Worm (Caenorhabditis elegans) whole organism, L2 larva: Measurements from ENCODE around the gene W01C8.5.

Experiments used
- ZK546.5 ChIP-seq: sonication (generic microtip); optimal IDR thresholded peaks from 2 replicates; lab custom pipeline; 2017; ENCODE audit warnings: missing biosample characterization, missing genetic modification characterization
- ceh-16 ChIP-seq: fragments of 150-350 bp; optimal IDR thresholded peaks from 2 replicates; lab custom pipeline; 2014; ENCODE audit warnings: missing biosample characterization, missing genetic modification characterization
- ceh-82 ChIP-seq: fragments of 150-350 bp; optimal IDR thresholded peaks from 2 replicates; lab custom pipeline; 2014; ENCODE audit warnings: missing biosample characterization, missing genetic modification characterization
- lin-11 ChIP-seq: fragments of 150-350 bp; sonication (generic microtip); optimal IDR thresholded peaks from 2 replicates; lab custom pipeline; 2014; ENCODE audit warnings: missing biosample characterization, missing genetic modification characterization, inconsistent platforms, mixed read lengths
- lin-13 ChIP-seq: fragments of 150-350 bp; optimal IDR thresholded peaks from 2 replicates; lab custom pipeline; 2014; ENCODE audit warnings: missing biosample characterization, missing genetic modification reagents, missing genetic modification characterization
- lin-39 ChIP-seq: fragments of 150-350 bp; optimal IDR thresholded peaks from 2 replicates; lab custom pipeline; 2014; ENCODE audit warnings: missing biosample characterization, missing genetic modification reagents, missing genetic modification characterization
- lsy-2 ChIP-seq, 2 experiments: fragments of 150-350 bp in 1 of 2; sonication (generic microtip) in 1 of 2; optimal IDR thresholded peaks; 2 replicates each; lab custom pipeline; 2014 to 2017; ENCODE audit warnings: missing biosample characterization in 2 of 2, missing genetic modification characterization in 2 of 2
- nhr-10 ChIP-seq: sonication (generic microtip); optimal IDR thresholded peaks from 2 replicates; lab custom pipeline; 2017; ENCODE audit warnings: missing biosample characterization, missing genetic modification characterization
- nhr-11 ChIP-seq: fragments of 150-350 bp; optimal IDR thresholded peaks from 2 replicates; lab custom pipeline; 2014; ENCODE audit warnings: missing biosample characterization, missing genetic modification characterization
- nhr-12 ChIP-seq: fragments of 150-350 bp; optimal IDR thresholded peaks from 2 replicates; lab custom pipeline; 2014; ENCODE audit warnings: missing biosample characterization, missing genetic modification characterization
- nhr-237 ChIP-seq: fragments of 150-350 bp; optimal IDR thresholded peaks from 2 replicates; lab custom pipeline; 2014; ENCODE audit warnings: missing biosample characterization, missing genetic modification characterization
- nhr-6 ChIP-seq: fragments of 150-350 bp; optimal IDR thresholded peaks from 2 replicates; lab custom pipeline; 2014; ENCODE audit warnings: missing biosample characterization, missing genetic modification characterization
- unc-62 ChIP-seq: fragments of 150-350 bp; optimal IDR thresholded peaks from 2 replicates; lab custom pipeline; 2014; ENCODE audit warnings: missing biosample characterization, missing genetic modification reagents, missing genetic modification characterization

- no peak for TF ChIP-seq nhr-11
- no peak for TF ChIP-seq ceh-16
- no peak for TF ChIP-seq nhr-10
- no peak for TF ChIP-seq ceh-82 (tag; lab: Kevin White, UChicago)
- TF ChIP-seq lin-13 (GFP tag; lab: Kevin White, UChicago) = peak; percentile 11
- no peak for TF ChIP-seq unc-62 (GFP tag; lab: Kevin White, UChicago)
- no peak for TF ChIP-seq lsy-2 (tag; optimal IDR thresholded peaks at IDR 0.05; lab: Kevin White, UChicago)
- no peak for TF ChIP-seq lin-39 (tag; lab: Kevin White, UChicago)
- no peak for TF ChIP-seq nhr-12 (tag; lab: Kevin White, UChicago)
- TF ChIP-seq lin-11 (tag; lab: Kevin White, UChicago) = no peak
- no peak for TF ChIP-seq ZK546.5 (tag; lab: Kevin White, UChicago)
- TF ChIP-seq nhr-237 (tag; lab: Kevin White, UChicago) = no peak
- TF ChIP-seq nhr-6 (tag; lab: Kevin White, UChicago) = no peak
Observed at ce11 chrX:5713479-5713878, 16.4 kb upstream of the W01C8.5 start.
